Fruit fly (Drosophila melanogaster): ENCODE results near the gene CG1271.
A peak's percentile ranks its signal among the peaks of the same experiment; 100 is the strongest.

Gene CG1271

DNA sequence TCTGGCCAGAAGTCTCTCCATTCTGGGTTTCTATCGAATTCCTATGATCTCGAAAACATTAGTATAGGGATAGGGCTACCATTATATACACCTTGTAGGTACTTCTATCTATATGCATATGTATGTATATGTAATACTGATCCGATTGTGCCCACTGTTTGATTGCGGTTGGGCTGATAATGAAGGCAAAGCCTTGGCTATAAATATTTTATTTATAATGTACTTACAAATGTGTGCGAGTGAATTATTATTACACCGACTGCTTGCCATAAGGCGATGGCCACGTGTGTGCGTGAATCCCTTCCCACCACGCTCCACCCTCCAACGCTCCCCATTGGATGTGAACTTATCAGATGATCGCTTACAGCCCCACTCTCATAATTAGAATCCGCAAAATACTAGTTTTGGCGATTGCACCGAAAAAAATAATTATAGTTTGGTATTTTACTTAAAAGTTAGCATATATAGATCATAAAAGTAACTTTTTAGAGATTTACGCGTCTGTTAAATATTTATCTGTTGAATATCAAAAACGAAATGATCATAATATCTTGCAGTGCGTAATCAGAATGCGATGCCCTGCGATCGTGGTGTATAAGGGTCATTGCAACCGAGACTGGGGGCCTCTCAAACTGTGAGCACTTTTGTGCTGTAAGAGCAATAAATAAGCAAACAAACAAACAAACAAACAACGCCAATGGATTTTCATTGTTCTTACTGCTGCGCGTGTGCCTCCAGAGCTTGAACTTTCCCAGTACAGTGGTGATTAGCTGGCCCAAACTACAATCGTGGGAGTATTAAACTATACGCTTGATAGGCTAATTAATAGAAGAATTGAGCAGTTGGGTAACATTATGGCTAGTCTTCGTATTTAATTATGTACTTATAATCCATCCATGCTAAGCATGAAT, 28.0 kb downstream of the CG1271 start (continued):
- TF ChIP-seq btn (GFP tag; optimal IDR thresholded peaks at IDR 0.05) = no peak
- TF ChIP-seq bcd (GFP tag; optimal IDR thresholded peaks at IDR 0.05) = peak; percentile 9
- peak in 1 of 2 experiments; percentile 51 for TF ChIP-seq Pdp1 (GFP tag; optimal IDR thresholded peaks at IDR 0.05)
- TF ChIP-seq unpg (GFP tag; optimal IDR thresholded peaks at IDR 0.05) = peak; percentile 29
- TF ChIP-seq Awh (GFP tag; IDR thresholded peaks at IDR 0.05) = no peak
- no peak for TF ChIP-seq BEAF-32 (GFP tag; optimal IDR thresholded peaks at IDR 0.05)
- no peak for TF ChIP-seq Opbp (GFP tag; IDR thresholded peaks at IDR 0.05; ENCODE audit: partially characterized antibody)
- no peak for TF ChIP-seq C15 (GFP tag; IDR thresholded peaks at IDR 0.05)
- peak; percentile 48 for TF ChIP-seq phol (tag; optimal IDR thresholded peaks at IDR 0.05)
- no peak for TF ChIP-seq Fer2 (tag; optimal IDR thresholded peaks at IDR 0.05)
- TF ChIP-seq B-H1 (GFP tag; IDR thresholded peaks at IDR 0.05) = peak; percentile 31; the same call in 2 of the 3 replicates
- peak; percentile 59; the same call in 2 of the 3 replicates for TF ChIP-seq tgo (GFP tag; IDR thresholded peaks at IDR 0.05)
- no peak for TF ChIP-seq Spps (tag; optimal IDR thresholded peaks at IDR 0.05)
- no peak for TF ChIP-seq CG7271 (tag; optimal IDR thresholded peaks at IDR 0.05)
- TF ChIP-seq CG3163 (GFP tag; optimal IDR thresholded peaks at IDR 0.05) = no peak
- TF ChIP-seq oc (tag; optimal IDR thresholded peaks at IDR 0.05) = peak; percentile 7
- TF ChIP-seq Eip74EF (GFP tag; optimal IDR thresholded peaks at IDR 0.05) = no peak
- no peak for TF ChIP-seq gfzf (GFP tag; optimal IDR thresholded peaks at IDR 0.05)
- peak; percentile 20 for TF ChIP-seq Ssrp (tag; optimal IDR thresholded peaks at IDR 0.05)
- peak; percentile 7 for TF ChIP-seq CG1233 (GFP tag; optimal IDR thresholded peaks at IDR 0.05)
- no peak for TF ChIP-seq toy (GFP tag; IDR thresholded peaks at IDR 0.05)
- peak; percentile 82 for TF ChIP-seq Ets65A (GFP tag)
- TF ChIP-seq sc (optimal IDR thresholded peaks at IDR 0.05) = no peak
- TF ChIP-seq sc (GFP tag; optimal IDR thresholded peaks at IDR 0.05) = no peak
- peak; percentile 13 for TF ChIP-seq en (GFP tag; optimal IDR thresholded peaks at IDR 0.05)
- TF ChIP-seq trh (GFP tag; optimal IDR thresholded peaks at IDR 0.05) = no peak
- TF ChIP-seq Antp (GFP tag; optimal IDR thresholded peaks at IDR 0.05) = no peak
- no peak for TF ChIP-seq Xbp1 (GFP tag; optimal IDR thresholded peaks at IDR 0.05)
- peak; percentile 44 for TF ChIP-seq CG3281 (GFP tag; optimal IDR thresholded peaks at IDR 0.05)
- no peak for TF ChIP-seq HmgD (GFP tag; optimal IDR thresholded peaks at IDR 0.05)
- no peak for TF ChIP-seq pum (GFP tag; optimal IDR thresholded peaks at IDR 0.05)
- peak; percentile 23; the same call in 1 of the 2 replicates for TF ChIP-seq wor (GFP tag; IDR thresholded peaks at IDR 0.05)
- no peak for TF ChIP-seq CG16813 (GFP tag; IDR thresholded peaks at IDR 0.05; ENCODE audit: partially characterized antibody)
- TF ChIP-seq ssp (GFP tag; IDR thresholded peaks at IDR 0.05) = no peak
- no peak for TF ChIP-seq klu (GFP tag; IDR thresholded peaks at IDR 0.05)
- TF ChIP-seq ash1 (GFP tag; optimal IDR thresholded peaks at IDR 0.05) = no peak
- TF ChIP-seq abd-A (tag; optimal IDR thresholded peaks at IDR 0.05) = peak; percentile 40
- TF ChIP-seq CG7839 (tag; optimal IDR thresholded peaks at IDR 0.05) = peak; percentile 26
- TF ChIP-seq CG11247 (GFP tag; IDR thresholded peaks at IDR 0.05) = no peak
- peak; percentile 38 for TF ChIP-seq Sox100B (GFP tag; optimal IDR thresholded peaks at IDR 0.05)
- peak; percentile 67 for TF ChIP-seq sd (tag; optimal IDR thresholded peaks at IDR 0.05)
- TF ChIP-seq CG11695 (GFP tag; IDR thresholded peaks at IDR 0.05) = peak; percentile 66; the same call in 1 of the 3 replicates
- no peak for TF ChIP-seq ro (GFP tag; IDR thresholded peaks at IDR 0.05)
- peak in 1 of 2 experiments; percentile 89 for TF ChIP-seq Hr78 (GFP tag; optimal IDR thresholded peaks at IDR 0.05)
- 0 out of 2 replicates have a peak, but pooled peaks have one; percentile 20 for TF ChIP-seq Atf6 (GFP tag; IDR thresholded peaks at IDR 0.05)
- no peak for TF ChIP-seq eyg (GFP tag; optimal IDR thresholded peaks at IDR 0.05)
- TF ChIP-seq CG4707 (GFP tag; optimal IDR thresholded peaks at IDR 0.05) = peak; percentile 23
- no peak for TF ChIP-seq CG18011 (GFP tag; optimal IDR thresholded peaks at IDR 0.05)
